Worm (Caenorhabditis elegans) whole organism, late embryonic: ENCODE data around the gene W04G3.11.
A peak's percentile ranks its signal among the peaks of the same experiment; 100 is the strongest.

Source experiments
- ama-1 ChIP-seq: fragments of 150-350 bp; optimal IDR thresholded peaks from 2 replicates; lab custom pipeline; 2014
- che-1 ChIP-seq: sonication (generic microtip); optimal IDR thresholded peaks from 2 replicates; lab custom pipeline; 2016; ENCODE audit warnings: mild to moderate bottlenecking, missing genetic modification characterization, missing compliant biosample characterization
- elt-4 ChIP-seq: sonication (generic microtip); optimal IDR thresholded peaks from 2 replicates; lab custom pipeline; 2016; ENCODE audit warnings: missing genetic modification characterization, missing compliant biosample characterization
- npax-4 ChIP-seq: sonication (generic microtip); optimal IDR thresholded peaks from 2 replicates; lab custom pipeline; 2016; ENCODE audit warnings: missing genetic modification characterization, missing compliant biosample characterization
- pha-4 ChIP-seq: fragments of 150-350 bp; optimal IDR thresholded peaks from 2 replicates; lab custom pipeline; 2018; ENCODE audit warnings: missing biosample characterization, missing genetic modification reagents, missing genetic modification characterization
- pqm-1 ChIP-seq: sonication (generic microtip); optimal IDR thresholded peaks from 2 replicates; lab custom pipeline; 2016; ENCODE audit warnings: missing genetic modification characterization, missing compliant biosample characterization
- unc-42 ChIP-seq: sonication (generic microtip); optimal IDR thresholded peaks from 2 replicates; lab custom pipeline; 2016; ENCODE audit warnings: missing genotype, missing genetic modification characterization, missing compliant biosample characterization
- unc-55 ChIP-seq: sonication (generic microtip); optimal IDR thresholded peaks from 2 replicates; lab custom pipeline; 2017; ENCODE audit warnings: missing biosample characterization, missing genetic modification reagents, missing genetic modification characterization
- ztf-16 ChIP-seq: sonication (generic microtip); optimal IDR thresholded peaks from 2 replicates; lab custom pipeline; 2017; ENCODE audit warnings: missing genetic modification characterization, missing compliant biosample characterization

DNA sequence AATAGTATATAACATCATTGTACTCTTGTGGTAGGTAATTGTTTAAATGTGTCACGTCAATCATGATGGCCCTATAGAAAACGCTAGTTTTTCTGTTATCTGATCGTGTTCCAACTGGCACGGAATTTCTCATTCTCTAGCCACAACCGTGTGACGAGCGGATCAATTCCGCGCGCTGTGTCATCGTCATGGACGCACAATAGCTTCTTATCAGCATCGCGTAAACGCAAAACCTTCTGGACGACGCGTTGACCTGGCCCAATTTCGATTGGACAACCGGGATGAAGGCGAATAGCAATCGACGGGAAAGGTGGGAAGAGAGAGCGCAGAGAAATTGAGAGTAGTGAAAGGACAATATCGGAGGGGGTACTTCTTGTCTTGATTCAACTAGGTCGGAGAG is 32.0 kb upstream of the W04G3.11 start, which contains the start of gene lpr-3:
- TF ChIP-seq elt-4 (tag; lab: Kevin White, UChicago) (no peak), ama-1 (lab: Kevin White, UChicago) (no peak), npax-4 (tag; lab: Kevin White, UChicago) (no peak), che-1 (tag; lab: Kevin White, UChicago) (no peak), unc-55 (peak; percentile 63), ztf-16 (tag; lab: Kevin White, UChicago) (no peak), pqm-1 (tag; lab: Kevin White, UChicago) (no peak), pha-4 (tag; lab: Kevin White, UChicago) (no peak), unc-42 (tag; lab: Kevin White, UChicago) (no peak)
